Worm (Caenorhabditis elegans) whole organism, young adult: Measurements from ENCODE around the gene inx-18.
A peak's percentile ranks its signal among the peaks of the same experiment; 100 is the strongest.

Experiments
- B0035.1 ChIP-seq: sonication (generic microtip); optimal IDR thresholded peaks from 2 replicates; lab custom pipeline; 2016; ENCODE audit warnings: missing genetic modification characterization, mild to moderate bottlenecking, missing compliant biosample characterization, missing genotype, missing genetic modification reagents
- B0261.1 ChIP-seq: sonication (generic microtip); optimal IDR thresholded peaks from 2 replicates; lab custom pipeline; 2016; ENCODE audit warnings: mild to moderate bottlenecking, missing genetic modification characterization, moderate library complexity, missing compliant biosample characterization
- F33H1.4 ChIP-seq: fragments of 200-800 bp; sonication (Bioruptor generic); IDR thresholded peaks from 2 replicates; pipeline ENCODE4 v1.3.6; 2022; ENCODE audit warnings: missing genetic modification reagents, missing genetic modification characterization, missing compliant biosample characterization
- F37B4.10 ChIP-seq: fragments of 200-800 bp; sonication (Bioruptor generic); IDR thresholded peaks from 2 replicates; pipeline ENCODE4 v1.3.6; 2022; ENCODE audit warnings: missing genetic modification characterization, missing compliant biosample characterization
- F49E8.2 ChIP-seq: sonication (generic microtip); optimal IDR thresholded peaks from 3 replicates; lab custom pipeline; 2017; ENCODE audit warnings: missing genetic modification characterization, mild to moderate bottlenecking, missing compliant biosample characterization, antibody characterized with exemption, moderate library complexity; ENCODE audit not compliant: insufficient read depth
- K11D2.4 ChIP-seq: fragments of 200-800 bp; sonication (Bioruptor generic); IDR thresholded peaks from 2 replicates; pipeline ENCODE4 v1.3.6; 2022; ENCODE audit warnings: missing genetic modification reagents, missing genetic modification characterization, missing compliant biosample characterization
- T26A5.8 ChIP-seq: sonication (generic microtip); optimal IDR thresholded peaks from 2 replicates; lab custom pipeline; 2016; ENCODE audit warnings: missing genetic modification characterization, missing compliant biosample characterization
- Y79H2A.3 ChIP-seq: fragments of 200-800 bp; sonication (Bioruptor generic); conservative IDR thresholded peaks from 2 replicates; pipeline ENCODE4 v1.3.6; 2022; ENCODE audit warnings: missing genetic modification reagents, missing genetic modification characterization, missing compliant biosample characterization
- ama-1 ChIP-seq, 3 experiments: fragments of 150-350 bp in 1 of 3; sonication (generic microtip) in 2 of 3; optimal IDR thresholded peaks; 2 replicates each; lab custom pipeline; 2014 to 2018; ENCODE audit warnings: missing biosample characterization in 2 of 3, missing genetic modification characterization in 2 of 3, missing genetic modification reagents in 2 of 3
- athp-1 ChIP-seq: sonication (generic microtip); optimal IDR thresholded peaks from 2 replicates; lab custom pipeline; 2017; ENCODE audit warnings: mild to moderate bottlenecking, missing genetic modification characterization, missing compliant biosample characterization
- ceh-27 ChIP-seq: fragments of 200-800 bp; sonication (Bioruptor generic); optimal IDR thresholded peaks from 2 replicates; lab custom pipeline; 2018; ENCODE audit warnings: mild to moderate bottlenecking, missing genetic modification characterization, moderate library complexity, missing compliant biosample characterization
- ceh-79 ChIP-seq: sonication (generic microtip); optimal IDR thresholded peaks from 2 replicates; lab custom pipeline; 2017; ENCODE audit warnings: mild to moderate bottlenecking, missing genetic modification characterization, missing compliant biosample characterization
- ceh-91 ChIP-seq: fragments of 200-800 bp; sonication (Bioruptor generic); IDR thresholded peaks from 2 replicates; pipeline ENCODE4 v1.3.6; 2022; ENCODE audit warnings: missing genetic modification reagents, missing genetic modification characterization, missing compliant biosample characterization
- die-1 ChIP-seq: sonication (generic microtip); optimal IDR thresholded peaks from 2 replicates; lab custom pipeline; 2016; ENCODE audit warnings: missing genotype, mild to moderate bottlenecking, missing genetic modification characterization, missing compliant biosample characterization
- dpl-1 ChIP-seq: fragments of 150-350 bp; optimal IDR thresholded peaks from 2 replicates; lab custom pipeline; 2014; ENCODE audit warnings: missing biosample characterization, missing genetic modification reagents, missing genetic modification characterization
- egrh-3 ChIP-seq: fragments of 200-800 bp; sonication (Bioruptor generic); IDR thresholded peaks from 2 replicates; pipeline ENCODE4 v1.3.6; 2022; ENCODE audit warnings: missing genetic modification reagents, missing genetic modification characterization, missing compliant biosample characterization
- ets-4 ChIP-seq: fragments of 200-800 bp; sonication (Bioruptor generic); optimal IDR thresholded peaks from 2 replicates; lab custom pipeline; 2018; ENCODE audit warnings: mild to moderate bottlenecking, missing genetic modification characterization, missing compliant biosample characterization
- fkh-3 ChIP-seq: sonication (generic microtip); optimal IDR thresholded peaks from 2 replicates; lab custom pipeline; 2016; ENCODE audit warnings: mild to moderate bottlenecking, missing genetic modification characterization, missing compliant biosample characterization
- hrde-1 ChIP-seq: sonication (generic microtip); optimal IDR thresholded peaks from 2 replicates; lab custom pipeline; 2016; ENCODE audit warnings: missing genetic modification characterization, mild to moderate bottlenecking, missing compliant biosample characterization, moderate library complexity, missing genotype, missing genetic modification reagents, borderline replicate concordance
- hsf-1 ChIP-seq: fragments of 200-800 bp; sonication (Bioruptor generic); IDR thresholded peaks from 2 replicates; pipeline ENCODE4 v1.3.6; 2022; ENCODE audit warnings: missing genetic modification reagents, missing genetic modification characterization, missing compliant biosample characterization
- lsy-27 ChIP-seq: sonication (generic microtip); optimal IDR thresholded peaks from 2 replicates; lab custom pipeline; 2017; ENCODE audit warnings: missing genetic modification characterization, mild to moderate bottlenecking, missing compliant biosample characterization, antibody characterized with exemption, missing genotype, borderline replicate concordance; ENCODE audit not compliant: insufficient read depth
- madf-3 ChIP-seq: fragments of 200-800 bp; sonication (Bioruptor generic); IDR thresholded peaks from 2 replicates; pipeline ENCODE4 v1.3.6; 2022; ENCODE audit warnings: missing genetic modification reagents, missing genetic modification characterization, missing compliant biosample characterization
- madf-8 ChIP-seq: fragments of 200-800 bp; sonication (Bioruptor generic); conservative IDR thresholded peaks from 2 replicates; pipeline ENCODE4 v1.3.6; 2022; ENCODE audit warnings: missing genetic modification reagents, missing genetic modification characterization, missing compliant biosample characterization
- mcd-1 ChIP-seq: fragments of 200-800 bp; sonication (Bioruptor generic); IDR thresholded peaks from 2 replicates; pipeline ENCODE4 v1.3.6; 2022; ENCODE audit warnings: missing genetic modification reagents, missing genetic modification characterization, missing compliant biosample characterization
- nhr-80 ChIP-seq: sonication (generic microtip); optimal IDR thresholded peaks from 2 replicates; lab custom pipeline; 2016; ENCODE audit warnings: missing genetic modification characterization, missing compliant biosample characterization
- zfh-2 ChIP-seq: fragments of 200-800 bp; sonication (Bioruptor generic); conservative IDR thresholded peaks from 2 replicates; pipeline ENCODE4 v1.3.6; 2022; ENCODE audit warnings: missing genetic modification reagents, missing genetic modification characterization, missing compliant biosample characterization
- ztf-22 ChIP-seq: fragments of 200-800 bp; sonication (Bioruptor generic); optimal IDR thresholded peaks from 2 replicates; lab custom pipeline; 2018; ENCODE audit warnings: mild to moderate bottlenecking, missing genetic modification characterization, moderate library complexity, missing compliant biosample characterization
- ztf-25 ChIP-seq: fragments of 200-800 bp; sonication (Bioruptor generic); IDR thresholded peaks from 2 replicates; pipeline ENCODE4 v1.3.6; 2022; ENCODE audit warnings: missing genetic modification reagents, missing genetic modification characterization, missing compliant biosample characterization
- ztf-28 ChIP-seq: fragments of 200-800 bp; sonication (Bioruptor generic); IDR thresholded peaks from 2 replicates; pipeline ENCODE4 v1.3.6; 2022; ENCODE audit warnings: missing genetic modification reagents, missing genetic modification characterization, missing compliant biosample characterization

inx-18 gene

DNA sequence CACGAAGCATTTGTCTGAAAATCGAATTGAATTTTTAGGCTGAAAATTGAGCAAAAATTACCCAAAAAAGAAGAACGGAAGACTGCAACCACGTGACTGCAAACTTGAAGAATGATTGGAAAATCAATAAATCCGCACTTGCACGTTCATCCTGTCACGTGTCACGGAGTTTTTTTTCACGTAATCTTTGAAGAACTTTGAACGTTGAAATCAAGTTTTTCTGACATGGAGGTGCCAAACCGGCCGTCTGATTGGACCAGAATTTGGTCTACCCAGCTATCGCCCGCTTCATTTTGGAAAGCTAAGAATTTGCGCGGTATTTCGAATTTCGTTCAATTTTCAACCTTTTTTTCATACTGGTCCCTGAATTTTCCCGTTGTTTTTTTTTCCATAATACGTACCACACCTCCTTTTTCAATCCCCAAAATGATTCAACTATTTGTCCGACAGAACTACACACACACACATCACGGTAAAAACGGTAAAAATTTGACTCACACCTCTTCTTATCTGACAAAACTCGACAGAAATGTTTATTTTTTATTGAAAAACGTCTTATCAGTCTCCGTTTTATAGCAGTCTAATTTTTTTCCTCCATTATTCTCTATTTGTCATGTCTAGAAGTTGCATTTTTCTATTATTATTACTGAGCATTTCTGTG is 9.7 kb upstream of the inx-18 start, which contains the start of the genes C18H7.7 and C18H7.11:
Gene C18H7.7 (minus strand): TSS at position 101 of the 661 bp plus-strand sequence.
Gene C18H7.11 (plus strand): TSS at position 611 of the 661 bp plus-strand sequence.
- TF ChIP-seq nhr-80: peak; percentile 21
- TF ChIP-seq dpl-1 (GFP tag; lab: Kevin White, UChicago): no peak
- no peak for TF ChIP-seq ceh-91 (GFP tag; lab: Robert Waterston, UW)
- TF ChIP-seq lsy-27 (tag; lab: Kevin White, UChicago): no peak
- no peak for TF ChIP-seq F33H1.4 (GFP tag; lab: Robert Waterston, UW)
- no peak for TF ChIP-seq egrh-3

- TF ChIP-seq ceh-27 (GFP tag; lab: Kevin White, UChicago) (no peak), nhr-80 (no peak), ztf-28 (no peak), madf-8 (GFP tag; lab: Robert Waterston, UW) (no peak), B0261.1 (no peak), ama-1 (optimal IDR thresholded peaks at IDR 0.05; lab: Kevin White, UChicago) (no peak), ama-1 (GFP tag; optimal IDR thresholded peaks at IDR 0.05; lab: Kevin White, UChicago) (no peak), ztf-25 (GFP tag; lab: Robert Waterston, UW) (no peak), athp-1 (tag; lab: Kevin White, UChicago) (no peak), ztf-22 (no peak), B0035.1 (tag; lab: Kevin White, UChicago) (no peak), Y79H2A.3 (GFP tag; lab: Robert Waterston, UW) (no peak), F49E8.2 (tag; lab: Kevin White, UChicago) (no peak), fkh-3 (tag; lab: Kevin White, UChicago) (no peak)
These were observed 4.6 kb upstream of the inx-18 start, which contains the start of gene srt-59 for ce11 chrIV:601595-601994. Gene srt-59, minus strand, starts transcription at chrIV:601695.

DNA sequence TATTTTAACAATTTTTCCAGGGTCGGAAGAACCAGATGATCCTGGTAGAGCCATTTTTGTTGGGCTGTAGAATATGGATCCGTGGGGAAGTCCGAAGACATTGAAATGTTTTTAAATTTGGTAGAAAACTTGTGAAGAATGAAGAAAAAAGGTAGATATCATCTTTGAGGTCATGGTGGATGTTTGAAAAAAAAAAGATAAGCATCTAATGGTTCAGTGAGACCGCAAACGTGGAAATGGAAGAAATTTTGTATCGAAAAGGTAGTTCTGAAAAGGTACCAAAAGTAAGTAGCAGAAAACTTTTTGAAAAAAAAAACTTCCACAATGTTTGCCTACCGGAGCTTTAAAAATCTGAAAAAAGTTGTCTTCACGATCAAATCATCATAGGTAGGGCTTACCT is 2.6 kb upstream of the inx-18 start, which contains the start of gene prmt-4:
Gene prmt-4 (minus strand): TSS at position 101 of the 400 bp plus-strand sequence.
- TF ChIP-seq hsf-1 (GFP tag; lab: Robert Waterston, UW): no peak
- no peak for TF ChIP-seq ets-4 (GFP tag; lab: Kevin White, UChicago)
- TF ChIP-seq K11D2.4 (GFP tag; lab: Robert Waterston, UW): no peak

DNA sequence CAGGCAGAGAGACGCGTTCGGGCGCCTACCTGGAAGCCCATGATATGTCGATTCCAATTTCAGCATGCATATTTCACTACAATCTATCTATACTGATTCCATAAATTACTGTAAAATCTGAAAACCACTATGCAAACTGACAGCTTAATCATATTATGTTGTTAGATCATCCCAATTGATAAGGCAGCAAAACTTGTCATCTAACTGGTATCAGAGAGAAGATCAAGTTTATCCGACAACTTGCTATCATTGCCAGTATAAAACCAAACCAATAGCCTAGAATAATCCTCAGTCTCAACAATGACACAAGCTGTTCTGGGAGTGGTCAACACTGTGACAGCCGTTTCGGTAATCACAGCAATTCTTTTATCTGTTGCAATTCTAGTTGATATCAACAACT is 2.0 kb upstream of the inx-18 start, which contains the start of gene col-102:
Gene col-102 (plus strand): TSS at position 301 of the 400 bp plus-strand sequence.
- TF ChIP-seq hrde-1 (no peak), madf-3 (GFP tag; lab: Robert Waterston, UW) (no peak), F37B4.10 (GFP tag; lab: Robert Waterston, UW) (no peak), zfh-2 (GFP tag; lab: Robert Waterston, UW) (no peak), T26A5.8 (no peak), ztf-25 (GFP tag; lab: Robert Waterston, UW) (no peak), die-1 (tag; lab: Kevin White, UChicago) (no peak), ceh-79 (tag; lab: Kevin White, UChicago) (no peak)

DNA sequence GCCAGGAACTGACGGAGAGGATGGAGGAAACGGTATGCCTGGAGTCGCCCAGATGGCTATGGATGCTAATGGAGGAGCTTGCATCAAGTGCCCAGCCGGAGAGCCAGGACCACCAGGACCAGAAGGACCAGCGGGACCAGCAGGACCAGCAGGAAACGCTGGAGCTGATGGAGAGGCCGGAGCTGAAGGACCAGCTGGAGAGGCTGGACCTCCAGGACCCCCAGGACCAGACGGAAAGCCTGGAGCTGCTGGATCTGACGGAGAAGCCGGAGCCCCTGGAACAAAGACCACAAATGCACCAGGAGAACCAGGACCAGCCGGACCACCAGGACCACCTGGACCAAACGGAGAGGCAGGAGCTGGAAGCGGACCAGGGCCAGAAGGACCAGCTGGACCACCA is 1.3 kb upstream of the inx-18 start:
- TF ChIP-seq mcd-1 (GFP tag; lab: Robert Waterston, UW) (0 out of 2 replicates have a peak, but pooled peaks have one; percentile 7), zfh-2 (GFP tag; lab: Robert Waterston, UW) (peak; percentile 57), hrde-1 (no peak)
